Worm (Caenorhabditis elegans) whole organism, early embryonic: ENCODE data around the gene ttr-19.

Experiments used
- F13C5.2 ChIP-seq: sonication (generic microtip); optimal IDR thresholded peaks from 2 replicates; lab custom pipeline; 2017; ENCODE audit warnings: mild to moderate bottlenecking, missing genetic modification characterization, inconsistent platforms, missing compliant biosample characterization
- aly-1 ChIP-seq: sonication (generic microtip); optimal IDR thresholded peaks from 2 replicates; lab custom pipeline; 2016; ENCODE audit warnings: missing genetic modification characterization, missing compliant biosample characterization
- ama-1 ChIP-seq: fragments of 150-350 bp; optimal IDR thresholded peaks from 2 replicates; lab custom pipeline; 2014
- flt-1 ChIP-seq: fragments of 200-800 bp; sonication (Bioruptor generic); IDR thresholded peaks from 2 replicates; pipeline ENCODE4 v1.3.6; 2022; ENCODE audit warnings: missing genetic modification characterization, missing compliant biosample characterization
- hmbx-1 ChIP-seq: sonication (generic microtip); optimal IDR thresholded peaks from 2 replicates; lab custom pipeline; 2016; ENCODE audit warnings: mild to moderate bottlenecking, missing genetic modification characterization, missing compliant biosample characterization
- hnd-1 ChIP-seq: sonication (generic microtip); optimal IDR thresholded peaks from 2 replicates; lab custom pipeline; 2016; ENCODE audit warnings: missing genetic modification characterization, missing compliant biosample characterization
- pes-1 ChIP-seq: fragments of 200-800 bp; sonication (Bioruptor generic); IDR thresholded peaks from 2 replicates; pipeline ENCODE4 v1.3.6; 2022; ENCODE audit warnings: missing genetic modification reagents, missing genetic modification characterization, missing compliant biosample characterization
- tbx-11 ChIP-seq: fragments of 200-800 bp; sonication (Bioruptor generic); IDR thresholded peaks from 2 replicates; pipeline ENCODE4 v1.3.6; 2022; ENCODE audit warnings: missing genetic modification characterization, missing compliant biosample characterization
- tra-4 ChIP-seq: sonication (generic microtip); optimal IDR thresholded peaks from 2 replicates; lab custom pipeline; 2017; ENCODE audit warnings: missing genetic modification characterization, missing compliant biosample characterization

ce11 chrV:10249515-10249914 lies 22.3 kb upstream of the ttr-19 start:
- TF ChIP-seq tra-4 (tag; lab: Kevin White, UChicago) (no peak), ama-1 (lab: Kevin White, UChicago) (no peak), pes-1 (GFP tag; lab: Robert Waterston, UW) (no peak), F13C5.2 (tag; lab: Kevin White, UChicago) (no peak), tbx-11 (GFP tag; lab: Robert Waterston, UW) (no peak), flt-1 (GFP tag; lab: Robert Waterston, UW) (no peak), hnd-1 (tag; lab: Kevin White, UChicago) (no peak), aly-1 (no peak), hmbx-1 (tag; lab: Kevin White, UChicago) (no peak)
